Worm (Caenorhabditis elegans) whole organism, L4/young adult: ENCODE measurements around the gene T01D1.8.

Experiments
- dao-5 ChIP-seq: sonication (generic microtip); optimal IDR thresholded peaks from 2 replicates; lab custom pipeline; 2016; ENCODE audit warnings: missing genotype, missing genetic modification characterization, moderate library complexity, missing compliant biosample characterization
- him-1 ChIP-seq: sonication (generic microtip); optimal IDR thresholded peaks from 2 replicates; lab custom pipeline; 2016; ENCODE audit warnings: missing genotype, missing genetic modification reagents, missing genetic modification characterization, missing compliant biosample characterization

- no peak for TF ChIP-seq him-1
- no peak for TF ChIP-seq dao-5 (tag; lab: Kevin White, UChicago)
Measured at ce11 chrII:217308-217707, 30.8 kb downstream of the T01D1.8 start.
